Fruit fly (Drosophila melanogaster): ENCODE results near the gene CG7083.

CG7083 gene

dm6 chr3L:8308891-8309352 lies 31.7 kb upstream of the CG7083 start, which contains the start of gene BI-1 (continued):
- TF ChIP-seq Tbp (GFP tag; optimal IDR thresholded peaks at IDR 0.05) (no peak), CG14050 (GFP tag; IDR thresholded peaks at IDR 0.05) (no peak), onecut (GFP tag; IDR thresholded peaks at IDR 0.05) (no peak; the same call in 1 of the 2 replicates), sisA (GFP tag; IDR thresholded peaks at IDR 0.05) (no peak), gt (GFP tag; IDR thresholded peaks at IDR 0.05) (no peak), lola (GFP tag; optimal IDR thresholded peaks at IDR 0.05) (peak in 1 of 3 experiments; percentile 50), fd96Cb (tag; optimal IDR thresholded peaks at IDR 0.05) (peak; percentile 24), nerfin-2 (GFP tag; IDR thresholded peaks at IDR 0.05; ENCODE audit: partially characterized antibody) (no peak), Mes4 (GFP tag; optimal IDR thresholded peaks at IDR 0.05) (no peak), Nf-YB (GFP tag; optimal IDR thresholded peaks at IDR 0.05) (peak; percentile 41), CG17186 (GFP tag; optimal IDR thresholded peaks at IDR 0.05) (peak; percentile 36), tll (GFP tag; optimal IDR thresholded peaks at IDR 0.05) (no peak), Optix (GFP tag; IDR thresholded peaks at IDR 0.05) (no peak), Hr39 (optimal IDR thresholded peaks at IDR 0.05) (no peak), CG2712 (tag; optimal IDR thresholded peaks at IDR 0.05) (peak; percentile 67), nom (GFP tag; optimal IDR thresholded peaks at IDR 0.05) (peak; percentile 46), dmrt11E (tag; optimal IDR thresholded peaks at IDR 0.05) (peak; percentile 60), sob (GFP tag; IDR thresholded peaks at IDR 0.05) (peak; percentile 83), Atf6 (GFP tag; IDR thresholded peaks at IDR 0.05) (no peak; the same call in 1 of the 2 replicates), CG11247 (GFP tag; IDR thresholded peaks at IDR 0.05) (no peak), repo (GFP tag; optimal IDR thresholded peaks at IDR 0.05) (no peak), Nf-YA (GFP tag; IDR thresholded peaks at IDR 0.05) (0 out of 2 replicates have a peak, but pooled peaks have one; percentile 21), Poxn (GFP tag; IDR thresholded peaks at IDR 0.05) (no peak), CG15073 (GFP tag; optimal IDR thresholded peaks at IDR 0.05) (no peak), CG4820 (GFP tag; optimal IDR thresholded peaks at IDR 0.05) (peak; percentile 66), HLH4C (GFP tag; IDR thresholded peaks at IDR 0.05; ENCODE audit: partially characterized antibody) (no peak), crol (GFP tag; IDR thresholded peaks at IDR 0.05) (no peak), CG4424 (GFP tag; optimal IDR thresholded peaks at IDR 0.05) (peak; percentile 73), rib (GFP tag; IDR thresholded peaks at IDR 0.05) (no peak), trh (GFP tag; optimal IDR thresholded peaks at IDR 0.05) (peak; percentile 39), CG2202 (tag; optimal IDR thresholded peaks at IDR 0.05) (no peak), CG4404 (GFP tag; IDR thresholded peaks at IDR 0.05) (peak; percentile 60), YL-1 (GFP tag; optimal IDR thresholded peaks at IDR 0.05) (peak; percentile 88), jumu (GFP tag; optimal IDR thresholded peaks at IDR 0.05) (peak; percentile 15), her (GFP tag; optimal IDR thresholded peaks at IDR 0.05) (peak; percentile 14), CG9609 (GFP tag; optimal IDR thresholded peaks at IDR 0.05) (no peak), lilli (GFP tag; optimal IDR thresholded peaks at IDR 0.05) (peak; percentile 59), dysf (GFP tag; IDR thresholded peaks at IDR 0.05) (peak; percentile 62; the same call in 2 of the 3 replicates), ap (GFP tag; IDR thresholded peaks at IDR 0.05) (no peak), Dip2 (GFP tag; IDR thresholded peaks at IDR 0.05) (no peak), corto (GFP tag; optimal IDR thresholded peaks at IDR 0.05) (peak; percentile 17), CG11398 (GFP tag; optimal IDR thresholded peaks at IDR 0.05) (no peak), CG17328 (GFP tag; IDR thresholded peaks at IDR 0.05) (peak; percentile 29; the same call in 1 of the 2 replicates), tap (tag; optimal IDR thresholded peaks at IDR 0.05) (no peak), yki (optimal IDR thresholded peaks at IDR 0.05) (no peak), chn (GFP tag; optimal IDR thresholded peaks at IDR 0.05) (no peak), CG1792 (GFP tag; optimal IDR thresholded peaks at IDR 0.05) (no peak), TFAM (GFP tag; optimal IDR thresholded peaks at IDR 0.05) (no peak), chif (GFP tag; optimal IDR thresholded peaks at IDR 0.05) (peak in 1 of 2 experiments; percentile 0), CG6175 (GFP tag; IDR thresholded peaks at IDR 0.05) (0 out of 3 replicates have a peak, but pooled peaks have one; percentile 7), D19A (tag; optimal IDR thresholded peaks at IDR 0.05) (no peak), CG16813 (GFP tag; IDR thresholded peaks at IDR 0.05; ENCODE audit: partially characterized antibody) (no peak)

Measured in whole organism, embryonic.